Fruit fly (Drosophila melanogaster) whole organism, embryonic: ENCODE measurements around the gene CG9920.
A peak's percentile ranks its signal among the peaks of the same experiment; 100 is the strongest.

Experiments used
- CG10267 ChIP-seq: fragments of 200-800 bp; sonication (Bioruptor generic); optimal IDR thresholded peaks from 2 replicates; lab custom pipeline; 2018; ENCODE audit warnings: missing biosample characterization, mild to moderate bottlenecking, missing genetic modification characterization, moderate library complexity
- CG12155 ChIP-seq: fragments of 200-800 bp; sonication (Bioruptor generic); optimal IDR thresholded peaks from 3 replicates; lab custom pipeline; 2016; ENCODE audit warnings: missing biosample characterization, missing genetic modification characterization
- CG12219 ChIP-seq: fragments of 200-800 bp; sonication (Bioruptor generic); optimal IDR thresholded peaks from 3 replicates; lab custom pipeline; 2018; ENCODE audit warnings: missing biosample characterization, mild to moderate bottlenecking, missing genetic modification characterization
- CG17568 ChIP-seq: fragments of 200-800 bp; sonication (Bioruptor generic); optimal IDR thresholded peaks from 2 replicates; lab custom pipeline; 2018; ENCODE audit warnings: missing biosample characterization, mild to moderate bottlenecking, missing genetic modification characterization, moderate library complexity
- CG18476 ChIP-seq: fragments of 200-800 bp; sonication (Bioruptor generic); optimal IDR thresholded peaks from 2 replicates; lab custom pipeline; 2016; ENCODE audit warnings: missing biosample characterization, mild to moderate bottlenecking, missing genetic modification characterization
- CG18619 ChIP-seq: fragments of 200-800 bp; sonication (Bioruptor generic); optimal IDR thresholded peaks from 3 replicates; lab custom pipeline; 2017; ENCODE audit warnings: missing biosample characterization, mild to moderate bottlenecking, missing genetic modification characterization
- CG31365 ChIP-seq: fragments of 200-800 bp; sonication (Bioruptor generic); optimal IDR thresholded peaks from 2 replicates; lab custom pipeline; 2018; ENCODE audit warnings: missing biosample characterization, mild to moderate bottlenecking, missing genetic modification characterization
- CG3163 ChIP-seq: fragments of 200-800 bp; sonication (Bioruptor generic); optimal IDR thresholded peaks from 3 replicates; lab custom pipeline; 2016; ENCODE audit warnings: missing biosample characterization, missing genetic modification characterization
- CG3726 ChIP-seq: fragments of 200-800 bp; sonication (Bioruptor generic); IDR thresholded peaks from 3 replicates; pipeline ENCODE4, ENCODE4 v1.3.6; 2022; ENCODE audit warnings: missing biosample characterization, missing genetic modification characterization
- CG43689 ChIP-seq: fragments of 200-800 bp; sonication (Bioruptor generic); IDR thresholded peaks from 2 replicates; pipeline ENCODE4 v1.3.6; 2022; ENCODE audit warnings: missing biosample characterization, missing genetic modification characterization
- CG4617 ChIP-seq: fragments of 200-800 bp; sonication (Bioruptor generic); optimal IDR thresholded peaks from 3 replicates; lab custom pipeline; 2016; ENCODE audit warnings: missing biosample characterization, missing genetic modification characterization, borderline replicate concordance
- CG6854 ChIP-seq: fragments of 200-800 bp; sonication (Bioruptor generic); optimal IDR thresholded peaks from 3 replicates; lab custom pipeline; 2017; ENCODE audit warnings: missing biosample characterization, mild to moderate bottlenecking, missing genetic modification characterization
- CG8944 ChIP-seq: fragments of 200-800 bp; sonication (Bioruptor generic); optimal IDR thresholded peaks from 3 replicates; lab custom pipeline; 2016; ENCODE audit warnings: missing biosample characterization, missing genetic modification characterization
- CG9437 ChIP-seq: fragments of 200-800 bp; sonication (Bioruptor generic); optimal IDR thresholded peaks from 2 replicates; lab custom pipeline; 2018; ENCODE audit warnings: missing biosample characterization, mild to moderate bottlenecking, missing genetic modification characterization
- CG9797 ChIP-seq: fragments of 200-800 bp; sonication (Bioruptor generic); optimal IDR thresholded peaks from 3 replicates; lab custom pipeline; 2018; ENCODE audit warnings: missing biosample characterization, mild to moderate bottlenecking, missing genetic modification characterization
- CHES-1-like ChIP-seq: fragments of 200-800 bp; sonication (Bioruptor generic); optimal IDR thresholded peaks from 2 replicates; lab custom pipeline; 2016; ENCODE audit warnings: missing biosample characterization, missing genetic modification characterization
- Dip2 ChIP-seq: fragments of 200-800 bp; sonication (Bioruptor generic); IDR thresholded peaks from 2 replicates; pipeline ENCODE4 v1.3.6; 2022; ENCODE audit warnings: missing biosample characterization, missing genetic modification characterization
- H2.0 ChIP-seq: fragments of 200-800 bp; sonication (Bioruptor generic); IDR thresholded peaks from 2 replicates; pipeline ENCODE4 v1.3.6; 2022; ENCODE audit warnings: missing biosample characterization, missing genetic modification characterization
- HmgZ ChIP-seq: fragments of 200-800 bp; sonication (Bioruptor generic); optimal IDR thresholded peaks from 2 replicates; lab custom pipeline; 2018; ENCODE audit warnings: missing biosample characterization, mild to moderate bottlenecking, missing genetic modification characterization
- Hmx ChIP-seq: fragments of 200-800 bp; sonication (Bioruptor generic); optimal IDR thresholded peaks from 2 replicates; lab custom pipeline; 2016; ENCODE audit warnings: missing biosample characterization, missing genetic modification characterization
- Jarid2 ChIP-seq: fragments of 200-800 bp; sonication (Bioruptor generic); optimal IDR thresholded peaks from 3 replicates; lab custom pipeline; 2017; ENCODE audit warnings: mild to moderate bottlenecking, missing biosample characterization, missing genetic modification reagents, missing genetic modification characterization
- Med ChIP-seq: fragments of 200-800 bp; sonication (Bioruptor generic); peaks from one replicate; lab custom pipeline; 2016; ENCODE audit warnings: missing biosample characterization, missing genetic modification characterization, mild to moderate bottlenecking, inconsistent platforms, moderate library complexity
- Meics ChIP-seq: fragments of 200-800 bp; sonication (Bioruptor generic); optimal IDR thresholded peaks from 2 replicates; lab custom pipeline; 2017; ENCODE audit warnings: missing biosample characterization, mild to moderate bottlenecking, missing genetic modification characterization
- Mes4 ChIP-seq: fragments of 200-800 bp; sonication (Bioruptor generic); optimal IDR thresholded peaks from 2 replicates; lab custom pipeline; 2016; ENCODE audit warnings: missing biosample characterization, missing genetic modification characterization
- Mrtf ChIP-seq: fragments of 200-800 bp; sonication (Bioruptor generic); IDR thresholded peaks from 3 replicates; pipeline ENCODE4 v1.3.6; 2022; ENCODE audit warnings: missing biosample characterization, missing genetic modification characterization
- NC2β ChIP-seq: fragments of 200-800 bp; sonication (Bioruptor generic); optimal IDR thresholded peaks from 2 replicates; lab custom pipeline; 2016; ENCODE audit warnings: missing biosample characterization, missing genetic modification characterization
- Taf1 ChIP-seq: fragments of 200-800 bp; sonication (Bioruptor generic); IDR thresholded peaks from 2 replicates; pipeline ENCODE4 v1.3.6; 2022; ENCODE audit warnings: missing biosample characterization, missing genetic modification characterization
- ase ChIP-seq: fragments of 200-800 bp; sonication (Bioruptor generic); IDR thresholded peaks from 3 replicates; pipeline ENCODE4 v1.3.6; 2022; ENCODE audit warnings: missing biosample characterization, missing genetic modification characterization
- ash1 ChIP-seq: fragments of 200-800 bp; sonication (Bioruptor generic); optimal IDR thresholded peaks from 2 replicates; lab custom pipeline; 2018; ENCODE audit warnings: missing biosample characterization, mild to moderate bottlenecking, missing genetic modification characterization
- bab2 ChIP-seq: fragments of 200-800 bp; sonication (Bioruptor generic); optimal IDR thresholded peaks from 2 replicates; lab custom pipeline; 2016; ENCODE audit warnings: missing biosample characterization, missing genetic modification characterization
- bbx ChIP-seq: fragments of 200-800 bp; sonication (Bioruptor generic); IDR thresholded peaks from 2 replicates; pipeline ENCODE4 v1.3.6; 2022; ENCODE audit warnings: missing biosample characterization, missing genetic modification characterization; ENCODE audit not compliant: partially characterized antibody
- crol ChIP-seq: fragments of 200-800 bp; sonication (Bioruptor generic); IDR thresholded peaks from 2 replicates; pipeline ENCODE4 v1.3.6; 2022; ENCODE audit warnings: missing biosample characterization, missing genetic modification characterization
- danr ChIP-seq: fragments of 200-800 bp; sonication (Bioruptor generic); IDR thresholded peaks from 2 replicates; pipeline ENCODE4 v1.3.6; 2022; ENCODE audit warnings: missing biosample characterization, missing genetic modification characterization
- dysf ChIP-seq: fragments of 200-800 bp; sonication (Bioruptor generic); IDR thresholded peaks from 3 replicates; pipeline ENCODE4 v1.3.6; 2022; ENCODE audit warnings: missing biosample characterization, missing genetic modification characterization
- eve ChIP-seq, 2 experiments: fragments of >200 bp; optimal IDR thresholded peaks; 2 replicates each; lab custom pipeline; 2017; ENCODE audit warnings: missing biosample characterization in 2 of 2, missing genetic modification characterization in 2 of 2
- gcm2 ChIP-seq: fragments of 200-800 bp; sonication (Bioruptor generic); optimal IDR thresholded peaks from 2 replicates; lab custom pipeline; 2016; ENCODE audit warnings: missing biosample characterization, missing genetic modification characterization
- gt ChIP-seq: fragments of 200-800 bp; sonication (Bioruptor generic); IDR thresholded peaks from 2 replicates; pipeline ENCODE4 v1.3.6; 2022; ENCODE audit warnings: missing biosample characterization, missing genetic modification characterization
- h ChIP-seq: fragments of >200 bp; optimal IDR thresholded peaks from 2 replicates; lab custom pipeline; 2017
- hkb ChIP-seq, 2 experiments: fragments of 200-800 bp in 1 of 2; fragments of >200 bp in 1 of 2; sonication (Bioruptor generic) in 1 of 2; IDR thresholded peaks in 1 of 2; optimal IDR thresholded peaks in 1 of 2; 2 replicates each; pipeline versions ENCODE4 v1.3.6 to Lab custom; 2017 to 2022; ENCODE audit warnings: missing biosample characterization in 1 of 2, missing genetic modification characterization in 1 of 2
- kah ChIP-seq: fragments of 200-800 bp; sonication (Bioruptor generic); optimal IDR thresholded peaks from 2 replicates; lab custom pipeline; 2018; ENCODE audit warnings: missing biosample characterization, mild to moderate bottlenecking, missing genetic modification characterization
- knrl ChIP-seq: fragments of 200-800 bp; sonication (Bioruptor generic); IDR thresholded peaks from 3 replicates; pipeline ENCODE4 v1.3.6; 2022; ENCODE audit warnings: missing biosample characterization, missing genetic modification characterization; ENCODE audit not compliant: partially characterized antibody
- pfk ChIP-seq: fragments of 200-800 bp; sonication (Bioruptor generic); optimal IDR thresholded peaks from 2 replicates; lab custom pipeline; 2018; ENCODE audit warnings: missing biosample characterization, mild to moderate bottlenecking, missing genetic modification characterization, moderate library complexity
- row ChIP-seq: fragments of 200-800 bp; sonication (Bioruptor generic); IDR thresholded peaks from 3 replicates; pipeline ENCODE4 v1.3.6; 2022; ENCODE audit warnings: missing biosample characterization, missing genetic modification characterization
- salm ChIP-seq: fragments of 200-800 bp; sonication (Bioruptor generic); optimal IDR thresholded peaks from 2 replicates; lab custom pipeline; 2018; ENCODE audit warnings: missing biosample characterization, mild to moderate bottlenecking, missing genetic modification characterization
- sim ChIP-seq: fragments of 200-800 bp; sonication (Bioruptor generic); IDR thresholded peaks from 2 replicates; pipeline ENCODE4 v1.3.6; 2022; ENCODE audit warnings: missing biosample characterization, missing genetic modification characterization
- tll ChIP-seq, 2 experiments: fragments of 200-800 bp in 1 of 2; fragments of >200 bp in 1 of 2; sonication (Bioruptor generic) in 1 of 2; optimal IDR thresholded peaks; 2 replicates each; lab custom pipeline; 2017 to 2019; ENCODE audit warnings: missing biosample characterization in 2 of 2, missing genetic modification characterization in 2 of 2, mild to moderate bottlenecking in 1 of 2, moderate library complexity in 1 of 2
- ttk ChIP-seq: fragments of 200-800 bp; sonication (Bioruptor generic); IDR thresholded peaks from 2 replicates; pipeline ENCODE4 v2.1.2; 2022; ENCODE audit warnings: missing biosample characterization, missing genetic modification characterization

Gene CG9920

DNA sequence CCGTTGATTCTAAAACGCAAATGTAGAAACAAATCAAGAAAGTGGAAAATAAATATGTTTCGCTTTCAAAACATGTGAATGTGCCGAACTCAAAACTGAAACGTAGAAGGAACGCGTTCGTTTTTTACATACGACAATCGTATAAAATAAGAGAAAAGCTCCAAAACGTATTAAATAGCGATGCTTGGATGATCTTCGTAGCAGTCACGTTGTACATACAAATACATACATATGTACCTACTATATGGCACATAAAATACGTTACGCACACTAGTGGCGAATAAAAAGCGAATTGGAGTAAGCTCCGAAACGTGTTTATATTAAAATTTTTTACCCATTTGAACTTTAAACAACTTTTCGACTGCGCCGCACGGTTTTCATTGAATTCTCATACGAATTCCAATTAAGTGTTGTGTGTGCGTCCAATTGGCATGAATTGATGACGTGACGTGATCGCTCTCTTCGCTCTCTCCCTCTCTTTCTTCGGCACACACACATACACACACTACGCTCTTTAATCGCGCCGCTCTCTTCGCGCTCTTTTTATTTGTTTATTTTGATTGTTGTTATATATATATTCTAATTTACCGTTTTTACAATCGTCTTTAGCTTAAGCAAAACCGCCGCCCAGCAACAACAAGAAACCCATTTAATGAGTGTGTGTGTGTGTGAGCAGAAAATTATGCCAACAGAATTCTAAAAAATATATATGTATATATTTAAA lies 40.6 kb downstream of the CG9920 start (continued):
- peak; percentile 2 for TF ChIP-seq ash1 (GFP tag; lab: Kevin White, UChicago)
- TF ChIP-seq Jarid2 (GFP tag; lab: Kevin White, UChicago) = peak; percentile 19
- TF ChIP-seq CG10267 (tag; lab: Kevin White, UChicago) = no peak
- TF ChIP-seq ase (GFP tag; lab: Robert Waterston, UW) = no peak
- no peak for TF ChIP-seq h
- no peak for TF ChIP-seq CG9797
- TF ChIP-seq NC2β = no peak
- no peak for TF ChIP-seq CG12155 (GFP tag; lab: Kevin White, UChicago)
- no peak for TF ChIP-seq tll (GFP tag; optimal IDR thresholded peaks at IDR 0.05; lab: Kevin White, UChicago)
- no peak for TF ChIP-seq dysf (GFP tag; lab: Robert Waterston, UW)
- TF ChIP-seq pfk = no peak
- TF ChIP-seq CHES-1-like = no peak
- peak in 1 of 2 experiments; percentile 87 for TF ChIP-seq eve (GFP tag; optimal IDR thresholded peaks at IDR 0.05; lab: Kevin White, UChicago)
- TF ChIP-seq CG9437 (GFP tag; lab: Kevin White, UChicago) = peak; percentile 74
- TF ChIP-seq Hmx (GFP tag; lab: Kevin White, UChicago) = no peak
- no peak for TF ChIP-seq CG12219 (GFP tag; lab: Kevin White, UChicago)
- no peak for TF ChIP-seq Meics (GFP tag; lab: Kevin White, UChicago)
- no peak for TF ChIP-seq knrl (GFP tag; lab: Robert Waterston, UW)
- TF ChIP-seq kah = no peak
- no peak for TF ChIP-seq gcm2 (GFP tag; lab: Kevin White, UChicago)
- TF ChIP-seq CG43689 = no peak
- TF ChIP-seq salm = no peak
- no peak for TF ChIP-seq crol (GFP tag; lab: Robert Waterston, UW)
- no peak for TF ChIP-seq HmgZ
- no peak for TF ChIP-seq Mrtf (GFP tag; lab: Robert Waterston, UW)
- peak; percentile 52 for TF ChIP-seq Med
- peak; percentile 87 for TF ChIP-seq CG3163
- no peak for TF ChIP-seq Dip2 (GFP tag; lab: Robert Waterston, UW)
- TF ChIP-seq danr (GFP tag; lab: Robert Waterston, UW) = no peak
- TF ChIP-seq CG3726 (GFP tag; lab: Robert Waterston, UW) = no peak
- TF ChIP-seq H2.0 (GFP tag; lab: Robert Waterston, UW) = no peak
- no peak for TF ChIP-seq Taf1 (GFP tag; lab: Robert Waterston, UW)
- TF ChIP-seq CG31365 = no peak
- TF ChIP-seq row (GFP tag; lab: Robert Waterston, UW) = no peak
- TF ChIP-seq gt (GFP tag; lab: Robert Waterston, UW) = no peak
- TF ChIP-seq CG18476 = no peak
- TF ChIP-seq bbx (GFP tag; lab: Robert Waterston, UW) = 0 out of 2 replicates have a peak, but pooled peaks have one; percentile 2
- TF ChIP-seq CG18619 = no peak
- TF ChIP-seq CG4617 = no peak
- TF ChIP-seq CG17568 (GFP tag; lab: Kevin White, UChicago) = peak; percentile 41
- no peak for TF ChIP-seq CG6854
- TF ChIP-seq CG8944 (GFP tag; lab: Kevin White, UChicago) = no peak
- no peak for TF ChIP-seq Mes4 (GFP tag; lab: Kevin White, UChicago)
- no peak for TF ChIP-seq ttk (GFP tag; lab: Robert Waterston, UW)
- TF ChIP-seq sim (GFP tag; lab: Robert Waterston, UW) = no peak
- TF ChIP-seq bab2 (GFP tag; lab: Kevin White, UChicago) = no peak
- no peak for TF ChIP-seq hkb (optimal IDR thresholded peaks at IDR 0.05; lab: Kevin White, UChicago)
- no peak for TF ChIP-seq hkb (GFP tag; IDR thresholded peaks at IDR 0.05; lab: Robert Waterston, UW)
- TF ChIP-seq, all 482 proteins: peak for 30
